Worm (Caenorhabditis elegans) whole organism, young adult: ENCODE results near the gene Y56A3A.6.

Experiments used
- F49E8.2 ChIP-seq: sonication (generic microtip); optimal IDR thresholded peaks from 3 replicates; lab custom pipeline; 2017; ENCODE audit warnings: missing genetic modification characterization, mild to moderate bottlenecking, missing compliant biosample characterization, antibody characterized with exemption, moderate library complexity; ENCODE audit not compliant: insufficient read depth
- sdz-38 ChIP-seq: sonication (generic microtip); optimal IDR thresholded peaks from 2 replicates; lab custom pipeline; 2016; ENCODE audit warnings: missing genotype, missing genetic modification characterization, missing compliant biosample characterization
- somi-1 ChIP-seq: fragments of 200-800 bp; sonication (Bioruptor generic); optimal IDR thresholded peaks from 2 replicates; lab custom pipeline; 2018; ENCODE audit warnings: mild to moderate bottlenecking, missing genetic modification characterization, missing compliant biosample characterization

DNA sequence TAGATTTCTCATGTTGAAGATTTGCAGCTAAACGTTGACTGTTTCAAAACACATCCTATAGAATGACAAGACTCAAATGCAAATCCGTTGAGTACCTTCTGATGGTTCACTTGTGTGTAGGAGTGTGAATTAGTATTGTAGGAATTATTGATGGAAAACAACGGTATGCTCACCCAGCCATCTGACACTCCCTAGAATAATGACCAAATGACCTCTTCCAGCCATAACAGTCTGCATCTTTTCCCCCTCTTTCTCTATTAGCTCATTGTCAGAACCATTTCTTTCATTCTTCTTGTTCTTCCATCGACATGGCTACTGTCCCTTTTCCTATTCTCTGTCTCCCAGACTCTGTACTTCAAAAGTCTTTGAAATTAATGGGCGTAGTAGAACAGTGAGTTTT is 30.1 kb upstream of the Y56A3A.6 start, which contains the start of gene fbxb-24:
- TF ChIP-seq somi-1, result no peak
- no peak for TF ChIP-seq sdz-38 (tag; lab: Kevin White, UChicago)
- TF ChIP-seq F49E8.2, result no peak
